Worm (Caenorhabditis elegans) whole organism, mixed stage, embryonic: ENCODE data around the gene C35A5.8.

Source experiments
- M03D4.4 ChIP-seq: sonication (generic microtip); optimal IDR thresholded peaks from 2 replicates; lab custom pipeline; 2017; ENCODE audit warnings: mild to moderate bottlenecking, missing genetic modification characterization, missing compliant biosample characterization
- bed-3 ChIP-seq: fragments of 200-800 bp; sonication (Bioruptor generic); optimal IDR thresholded peaks from 3 replicates; lab custom pipeline; 2018; ENCODE audit warnings: mild to moderate bottlenecking, missing genetic modification characterization, moderate library complexity, missing compliant biosample characterization
- blmp-1 ChIP-seq: fragments of 150-350 bp; optimal IDR thresholded peaks from 2 replicates; lab custom pipeline; 2014; ENCODE audit warnings: missing biosample characterization, missing genetic modification characterization
- ceh-39 ChIP-seq: fragments of 150-350 bp; optimal IDR thresholded peaks from 2 replicates; lab custom pipeline; 2014; ENCODE audit warnings: missing biosample characterization, missing genetic modification characterization
- ceh-43 ChIP-seq: fragments of 200-800 bp; sonication (Bioruptor generic); optimal IDR thresholded peaks from 2 replicates; lab custom pipeline; 2018; ENCODE audit warnings: mild to moderate bottlenecking, missing genetic modification characterization, moderate library complexity, missing compliant biosample characterization
- ceh-83 ChIP-seq: fragments of 200-800 bp; sonication (Bioruptor generic); optimal IDR thresholded peaks from 2 replicates; lab custom pipeline; 2018; ENCODE audit warnings: mild to moderate bottlenecking, missing genetic modification characterization, missing compliant biosample characterization
- ces-1 ChIP-seq: fragments of 150-350 bp; optimal IDR thresholded peaks from 2 replicates; lab custom pipeline; 2014; ENCODE audit warnings: missing biosample characterization, missing genetic modification reagents, missing genetic modification characterization
- cnd-1 ChIP-seq: fragments of 200-800 bp; sonication (Bioruptor generic); optimal IDR thresholded peaks from 2 replicates; lab custom pipeline; 2018; ENCODE audit warnings: mild to moderate bottlenecking, missing genetic modification characterization, missing compliant biosample characterization
- drap-1 ChIP-seq: fragments of 200-800 bp; sonication (Bioruptor generic); optimal IDR thresholded peaks from 3 replicates; lab custom pipeline; 2018; ENCODE audit warnings: mild to moderate bottlenecking, missing genetic modification characterization, missing compliant biosample characterization
- elt-1 ChIP-seq: sonication (generic microtip); optimal IDR thresholded peaks from 2 replicates; lab custom pipeline; 2017; ENCODE audit warnings: missing genetic modification characterization, mild to moderate bottlenecking, missing compliant biosample characterization, antibody characterized with exemption, moderate library complexity, borderline replicate concordance; ENCODE audit not compliant: insufficient read depth
- elt-3 ChIP-seq: fragments of 150-350 bp; optimal IDR thresholded peaks from 2 replicates; lab custom pipeline; 2014; ENCODE audit warnings: missing biosample characterization, missing genetic modification characterization
- flh-1 ChIP-seq: fragments of 200-800 bp; sonication (Bioruptor generic); optimal IDR thresholded peaks from 2 replicates; lab custom pipeline; 2018; ENCODE audit warnings: mild to moderate bottlenecking, missing genetic modification characterization, moderate library complexity, missing compliant biosample characterization
- ham-2 ChIP-seq: fragments of 200-800 bp; sonication (Bioruptor generic); optimal IDR thresholded peaks from 2 replicates; lab custom pipeline; 2018; ENCODE audit warnings: mild to moderate bottlenecking, missing genetic modification characterization, missing compliant biosample characterization
- hlh-1 ChIP-seq: fragments of 150-350 bp; optimal IDR thresholded peaks from 2 replicates; lab custom pipeline; 2014; ENCODE audit warnings: missing biosample characterization, missing genetic modification reagents, missing genetic modification characterization
- lin-13 ChIP-seq: fragments of 150-350 bp; optimal IDR thresholded peaks from 2 replicates; lab custom pipeline; 2014; ENCODE audit warnings: missing biosample characterization, missing genetic modification characterization
- lin-32 ChIP-seq: fragments of 200-800 bp; sonication (Bioruptor generic); optimal IDR thresholded peaks from 2 replicates; lab custom pipeline; 2018; ENCODE audit warnings: mild to moderate bottlenecking, missing genetic modification characterization, missing compliant biosample characterization
- lsy-2 ChIP-seq: fragments of 150-350 bp; optimal IDR thresholded peaks from 2 replicates; lab custom pipeline; 2014; ENCODE audit warnings: missing biosample characterization, missing genetic modification characterization
- mab-5 ChIP-seq: fragments of 150-350 bp; optimal IDR thresholded peaks from 2 replicates; lab custom pipeline; 2014; ENCODE audit warnings: missing biosample characterization, missing genetic modification characterization
- mep-1 ChIP-seq: fragments of 150-350 bp; optimal IDR thresholded peaks from 2 replicates; lab custom pipeline; 2017; ENCODE audit warnings: missing biosample characterization, missing genetic modification reagents, missing genetic modification characterization, inconsistent platforms
- mls-2 ChIP-seq: sonication (generic microtip); optimal IDR thresholded peaks from 2 replicates; lab custom pipeline; 2016; ENCODE audit warnings: mild to moderate bottlenecking, missing genetic modification characterization, moderate library complexity, missing compliant biosample characterization
- nhr-12 ChIP-seq: fragments of 150-350 bp; optimal IDR thresholded peaks from 2 replicates; lab custom pipeline; 2014; ENCODE audit warnings: missing biosample characterization, missing genetic modification characterization
- nhr-2 ChIP-seq: fragments of 150-350 bp; optimal IDR thresholded peaks from 2 replicates; lab custom pipeline; 2014; ENCODE audit warnings: missing biosample characterization, missing genetic modification characterization
- nhr-237 ChIP-seq: fragments of 150-350 bp; optimal IDR thresholded peaks from 2 replicates; lab custom pipeline; 2014; ENCODE audit warnings: missing biosample characterization, missing genetic modification characterization
- nhr-28 ChIP-seq: fragments of 150-350 bp; optimal IDR thresholded peaks from 2 replicates; lab custom pipeline; 2014; ENCODE audit warnings: missing biosample characterization, missing genetic modification characterization
- nhr-76 ChIP-seq: sonication (generic microtip); optimal IDR thresholded peaks from 2 replicates; lab custom pipeline; 2017; ENCODE audit warnings: missing biosample characterization, missing genetic modification characterization
- pha-4 ChIP-seq: fragments of 150-350 bp; optimal IDR thresholded peaks from 2 replicates; lab custom pipeline; 2018; ENCODE audit warnings: missing biosample characterization, missing genetic modification reagents, missing genetic modification characterization
- sem-2 ChIP-seq: fragments of 200-800 bp; sonication (Bioruptor generic); optimal IDR thresholded peaks from 2 replicates; lab custom pipeline; 2018; ENCODE audit warnings: mild to moderate bottlenecking, missing genetic modification characterization, missing compliant biosample characterization
- snpc-4 ChIP-seq: fragments of 150-350 bp; optimal IDR thresholded peaks from 2 replicates; lab custom pipeline; 2014; ENCODE audit warnings: missing biosample characterization, missing genetic modification characterization
- sptf-1 ChIP-seq: sonication (generic microtip); optimal IDR thresholded peaks from 2 replicates; lab custom pipeline; 2017; ENCODE audit warnings: mild to moderate bottlenecking, missing genetic modification characterization, moderate library complexity, missing compliant biosample characterization
- tbx-8 ChIP-seq: fragments of 200-800 bp; sonication (Bioruptor generic); optimal IDR thresholded peaks from 2 replicates; lab custom pipeline; 2018; ENCODE audit warnings: mild to moderate bottlenecking, missing genetic modification characterization, moderate library complexity, missing compliant biosample characterization
- unc-120 ChIP-seq: sonication (generic microtip); optimal IDR thresholded peaks from 2 replicates; lab custom pipeline; 2017; ENCODE audit warnings: missing genetic modification characterization, missing compliant biosample characterization; ENCODE audit not compliant: poor library complexity, severe bottlenecking
- unc-39 ChIP-seq: fragments of 150-350 bp; optimal IDR thresholded peaks from 2 replicates; lab custom pipeline; 2014; ENCODE audit warnings: missing biosample characterization, missing genetic modification characterization
- unc-62 ChIP-seq: fragments of 150-350 bp; optimal IDR thresholded peaks from 2 replicates; lab custom pipeline; 2014; ENCODE audit warnings: missing biosample characterization, missing genetic modification reagents, missing genetic modification characterization
- zip-8 ChIP-seq: fragments of 150-350 bp; optimal IDR thresholded peaks from 2 replicates; lab custom pipeline; 2014; ENCODE audit warnings: missing biosample characterization, missing genetic modification characterization
- ztf-11 ChIP-seq: fragments of 150-350 bp; optimal IDR thresholded peaks from 2 replicates; lab custom pipeline; 2014; ENCODE audit warnings: missing biosample characterization, missing genetic modification characterization

C35A5.8 gene

DNA sequence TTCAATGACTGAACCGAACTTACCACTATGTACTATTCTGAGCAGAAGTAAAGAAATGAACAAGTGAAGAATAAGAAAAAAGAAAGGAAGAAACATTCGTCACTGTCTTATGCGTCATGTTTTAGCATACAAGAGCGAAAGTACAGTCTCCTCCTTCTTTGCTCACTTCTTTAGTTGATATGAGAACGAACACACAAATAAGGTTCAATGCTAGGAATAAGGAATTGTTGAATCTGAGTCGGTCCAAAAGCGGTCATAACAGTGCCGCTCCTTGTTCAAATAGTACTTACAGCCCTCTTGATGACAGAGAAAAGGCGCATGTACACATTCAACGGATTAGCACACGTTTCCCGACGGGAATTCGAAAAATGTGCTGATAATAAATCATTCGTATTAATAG is 13.4 kb upstream of the C35A5.8 start, which contains the start of gene F25D1.8:
TSS of gene F25D1.8 (plus strand) at position 301 of the 400 bp plus-strand sequence.
- no peak for TF ChIP-seq bed-3 (GFP tag; lab: Kevin White, UChicago)
- TF ChIP-seq tbx-8: no peak
- no peak for TF ChIP-seq sptf-1 (tag; lab: Kevin White, UChicago)
- TF ChIP-seq nhr-76: no peak
- TF ChIP-seq ces-1: no peak
- TF ChIP-seq ceh-43 (GFP tag; lab: Kevin White, UChicago): no peak

DNA sequence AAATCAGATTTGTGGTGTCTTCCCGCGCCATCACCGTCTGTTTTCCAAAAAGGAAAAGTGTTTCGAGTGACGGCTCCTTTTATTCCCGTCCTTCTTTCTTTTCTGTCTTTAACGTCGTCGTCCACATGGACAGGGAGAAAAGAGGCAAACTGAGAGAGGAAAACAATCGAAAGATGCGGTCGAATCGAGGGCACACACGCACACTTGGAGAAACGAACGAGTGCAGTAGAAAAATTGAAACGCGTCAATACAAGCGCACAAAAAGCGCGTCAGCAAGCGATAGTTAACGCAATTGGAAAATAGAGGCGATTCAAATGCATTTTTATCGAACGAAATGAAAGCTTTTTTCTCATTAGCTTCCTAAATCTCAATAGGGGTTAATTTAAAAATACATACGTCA is 11.1 kb upstream of the C35A5.8 start:
- TF ChIP-seq elt-1 (tag; lab: Kevin White, UChicago): no peak
- TF ChIP-seq zip-8 (tag; lab: Kevin White, UChicago): no peak
- peak; percentile 42 for TF ChIP-seq nhr-237
- TF ChIP-seq flh-1 (GFP tag; lab: Kevin White, UChicago): no peak
- TF ChIP-seq ztf-11: no peak
- no peak for TF ChIP-seq cnd-1 (tag; lab: Kevin White, UChicago)
- peak; percentile 58 for TF ChIP-seq hlh-1 (tag; lab: Kevin White, UChicago)
- peak; percentile 34 for TF ChIP-seq ham-2 (GFP tag; lab: Kevin White, UChicago)
- no peak for TF ChIP-seq nhr-76
- TF ChIP-seq elt-3 (tag; lab: Kevin White, UChicago): no peak
- peak; percentile 45 for TF ChIP-seq sptf-1 (tag; lab: Kevin White, UChicago)
- no peak for TF ChIP-seq blmp-1
- no peak for TF ChIP-seq nhr-28
- peak; percentile 28 for TF ChIP-seq unc-120 (tag; lab: Kevin White, UChicago)
- TF ChIP-seq M03D4.4 (tag; lab: Kevin White, UChicago): peak; percentile 17
- no peak for TF ChIP-seq bed-3 (GFP tag; lab: Kevin White, UChicago)
- TF ChIP-seq ceh-39: peak; percentile 30
- peak; percentile 78 for TF ChIP-seq lsy-2
- no peak for TF ChIP-seq mab-5 (tag; lab: Kevin White, UChicago)
- TF ChIP-seq ces-1: peak; percentile 93
- no peak for TF ChIP-seq nhr-2 (tag; lab: Kevin White, UChicago)
- TF ChIP-seq lin-13: peak; percentile 67
- no peak for TF ChIP-seq snpc-4 (tag; lab: Kevin White, UChicago)
- TF ChIP-seq drap-1 (GFP tag; lab: Kevin White, UChicago): peak; percentile 36
- TF ChIP-seq pha-4 (tag; lab: Kevin White, UChicago): peak; percentile 72
- TF ChIP-seq tbx-8: no peak
- no peak for TF ChIP-seq nhr-12
- no peak for TF ChIP-seq unc-39 (tag; lab: Kevin White, UChicago)
- TF ChIP-seq ceh-83 (GFP tag; lab: Kevin White, UChicago): no peak
- no peak for TF ChIP-seq ceh-43 (GFP tag; lab: Kevin White, UChicago)
- peak; percentile 82 for TF ChIP-seq mep-1
- TF ChIP-seq mls-2 (tag; lab: Kevin White, UChicago): no peak
- no peak for TF ChIP-seq lin-32 (GFP tag; lab: Kevin White, UChicago)
- peak; percentile 6 for TF ChIP-seq unc-62
- no peak for TF ChIP-seq sem-2

DNA sequence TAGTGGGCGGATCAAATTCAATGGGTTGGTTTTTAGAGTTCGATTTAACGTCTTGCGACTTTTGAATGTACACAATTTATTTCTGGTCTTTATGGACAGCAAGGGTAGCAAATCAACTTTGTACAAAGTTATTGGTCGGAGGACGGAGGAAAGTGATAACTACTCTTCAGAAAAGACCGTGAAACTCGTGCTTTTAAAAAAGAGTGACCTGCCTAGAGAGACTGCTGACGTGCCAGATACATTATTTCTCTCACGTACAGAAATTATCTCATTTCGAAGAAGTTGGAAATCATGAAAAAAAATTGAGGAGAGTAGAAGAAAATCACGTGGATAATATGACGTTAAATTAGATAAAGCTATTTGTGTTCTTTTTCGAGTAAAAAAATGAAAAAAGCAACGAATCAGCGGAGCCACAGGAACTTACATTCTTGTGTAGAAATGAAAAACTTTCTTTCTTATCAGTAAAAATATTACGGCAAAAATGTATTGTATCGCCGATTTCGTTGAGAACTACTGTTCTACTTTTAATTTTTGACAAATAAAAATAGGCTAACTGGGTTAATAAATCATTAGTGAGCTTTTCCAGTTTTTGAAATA is 10.5 kb upstream of the C35A5.8 start, which contains the start of gene ppm-1.A:
TSS of gene ppm-1.A (minus strand) at position 294 of the 597 bp plus-strand sequence.
- TF ChIP-seq nhr-237 (no peak), snpc-4 (tag; lab: Kevin White, UChicago) (no peak), ceh-43 (GFP tag; lab: Kevin White, UChicago) (no peak), sptf-1 (tag; lab: Kevin White, UChicago) (no peak), unc-62 (no peak), sem-2 (no peak), lin-13 (no peak), flh-1 (GFP tag; lab: Kevin White, UChicago) (no peak), mab-5 (tag; lab: Kevin White, UChicago) (no peak), drap-1 (GFP tag; lab: Kevin White, UChicago) (no peak)
- TF ChIP-seq, all 35 proteins: peak for 0

DNA sequence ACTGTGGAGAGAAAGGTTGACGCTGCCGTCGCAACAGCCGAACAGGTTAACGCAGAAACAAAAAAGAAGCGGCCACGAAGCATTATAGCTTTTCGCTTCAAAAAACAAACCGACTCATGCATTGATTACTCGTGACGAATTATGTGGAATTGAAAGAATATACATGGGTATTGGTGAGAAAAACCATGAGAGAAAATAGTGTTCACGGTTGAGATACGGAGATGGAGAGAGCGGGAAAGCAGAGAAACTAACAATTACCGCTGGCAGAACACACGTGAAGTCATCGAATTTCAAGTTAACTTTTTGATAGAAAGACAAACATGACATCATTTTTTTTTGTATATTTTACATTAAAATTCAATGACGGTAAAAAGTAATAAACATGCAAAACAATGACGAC is 9.6 kb upstream of the C35A5.8 start:
- TF ChIP-seq bed-3 (GFP tag; lab: Kevin White, UChicago): no peak
- peak; percentile 6 for TF ChIP-seq sptf-1 (tag; lab: Kevin White, UChicago)
